Worm (Caenorhabditis elegans) whole organism, late embryonic: ENCODE data around the gene Y69A2AR.47.

ENCODE experiments used
- C08G9.2 ChIP-seq: sonication (generic microtip); optimal IDR thresholded peaks from 2 replicates; lab custom pipeline; 2016; ENCODE audit warnings: mild to moderate bottlenecking, missing genetic modification characterization, moderate library complexity, missing compliant biosample characterization
- C38D4.7 ChIP-seq: fragments of 200-800 bp; sonication (Bioruptor generic); optimal IDR thresholded peaks from 2 replicates; lab custom pipeline; 2018; ENCODE audit warnings: mild to moderate bottlenecking, missing genetic modification characterization, moderate library complexity, missing compliant biosample characterization
- K09A11.1 ChIP-seq: sonication (generic microtip); optimal IDR thresholded peaks from 2 replicates; lab custom pipeline; 2017; ENCODE audit warnings: antibody characterized with exemption, mild to moderate bottlenecking, missing genetic modification characterization, missing compliant biosample characterization; ENCODE audit not compliant: insufficient read depth
- Y22D7AL.16 ChIP-seq: sonication (generic microtip); optimal IDR thresholded peaks from 2 replicates; lab custom pipeline; 2016; ENCODE audit warnings: missing genetic modification characterization, missing compliant biosample characterization
- ahr-1 ChIP-seq: sonication (generic microtip); optimal IDR thresholded peaks from 2 replicates; lab custom pipeline; 2016; ENCODE audit warnings: missing genetic modification characterization, missing compliant biosample characterization
- ceh-14 ChIP-seq: sonication (generic microtip); optimal IDR thresholded peaks from 2 replicates; lab custom pipeline; 2016; ENCODE audit warnings: missing genotype, missing genetic modification characterization, missing compliant biosample characterization
- ceh-19 ChIP-seq: fragments of 200-800 bp; sonication (Bioruptor generic); optimal IDR thresholded peaks from 2 replicates; lab custom pipeline; 2018; ENCODE audit warnings: mild to moderate bottlenecking, missing genetic modification characterization, missing compliant biosample characterization
- ceh-2 ChIP-seq: sonication (generic microtip); optimal IDR thresholded peaks from 2 replicates; lab custom pipeline; 2016; ENCODE audit warnings: missing genotype, missing genetic modification characterization, missing compliant biosample characterization
- ceh-22 ChIP-seq: sonication (generic microtip); optimal IDR thresholded peaks from 2 replicates; lab custom pipeline; 2017; ENCODE audit warnings: missing biosample characterization, missing genetic modification characterization
- ceh-24 ChIP-seq: sonication (generic microtip); optimal IDR thresholded peaks from 2 replicates; lab custom pipeline; 2016; ENCODE audit warnings: mild to moderate bottlenecking, missing genetic modification characterization, missing compliant biosample characterization
- ceh-30 ChIP-seq: fragments of 150-350 bp; optimal IDR thresholded peaks from 2 replicates; lab custom pipeline; 2014; ENCODE audit warnings: missing biosample characterization, missing genetic modification characterization
- ceh-34 ChIP-seq: sonication (generic microtip); optimal IDR thresholded peaks from 2 replicates; lab custom pipeline; 2016; ENCODE audit warnings: mild to moderate bottlenecking, missing genetic modification characterization, missing compliant biosample characterization
- ceh-45 ChIP-seq: fragments of 200-800 bp; sonication (Bioruptor generic); IDR thresholded peaks from 2 replicates; pipeline ENCODE4 v1.3.6; 2022; ENCODE audit warnings: missing genetic modification reagents, missing genetic modification characterization, missing compliant biosample characterization
- ceh-48 ChIP-seq: sonication (generic microtip); optimal IDR thresholded peaks from 2 replicates; lab custom pipeline; 2016; ENCODE audit warnings: missing genetic modification characterization, inconsistent platforms, missing compliant biosample characterization
- che-1 ChIP-seq: sonication (generic microtip); optimal IDR thresholded peaks from 2 replicates; lab custom pipeline; 2016; ENCODE audit warnings: mild to moderate bottlenecking, missing genetic modification characterization, missing compliant biosample characterization
- dmd-4 ChIP-seq: sonication (generic microtip); optimal IDR thresholded peaks from 2 replicates; lab custom pipeline; 2016; ENCODE audit warnings: borderline replicate concordance, missing genetic modification characterization, missing compliant biosample characterization
- dve-1 ChIP-seq: sonication (generic microtip); optimal IDR thresholded peaks from 2 replicates; lab custom pipeline; 2017; ENCODE audit warnings: antibody characterized with exemption, mild to moderate bottlenecking, missing genetic modification characterization, missing compliant biosample characterization
- elt-2 ChIP-seq: sonication (generic microtip); optimal IDR thresholded peaks from 2 replicates; lab custom pipeline; 2016; ENCODE audit warnings: missing genetic modification reagents, missing genetic modification characterization, missing compliant biosample characterization
- ets-4 ChIP-seq: sonication (generic microtip); optimal IDR thresholded peaks from 2 replicates; lab custom pipeline; 2016; ENCODE audit warnings: missing genetic modification characterization, missing compliant biosample characterization
- eyg-1 ChIP-seq: sonication (generic microtip); optimal IDR thresholded peaks from 2 replicates; lab custom pipeline; 2016; ENCODE audit warnings: missing genotype, missing genetic modification characterization, missing compliant biosample characterization
- fkh-10 ChIP-seq: fragments of 150-350 bp; optimal IDR thresholded peaks from 2 replicates; lab custom pipeline; 2014; ENCODE audit warnings: missing biosample characterization, missing genetic modification reagents, missing genetic modification characterization
- fkh-6 ChIP-seq: sonication (generic microtip); optimal IDR thresholded peaks from 2 replicates; lab custom pipeline; 2016; ENCODE audit warnings: missing genetic modification characterization, missing compliant biosample characterization
- hlh-13 ChIP-seq: fragments of 200-800 bp; sonication (Bioruptor generic); optimal IDR thresholded peaks from 2 replicates; lab custom pipeline; 2018; ENCODE audit warnings: mild to moderate bottlenecking, missing genetic modification characterization, missing compliant biosample characterization
- hlh-15 ChIP-seq: sonication (generic microtip); optimal IDR thresholded peaks from 2 replicates; lab custom pipeline; 2016; ENCODE audit warnings: missing genetic modification characterization, missing compliant biosample characterization
- hlh-6 ChIP-seq: sonication (generic microtip); optimal IDR thresholded peaks from 2 replicates; lab custom pipeline; 2016; ENCODE audit warnings: missing genotype, missing genetic modification characterization, missing compliant biosample characterization
- lim-6 ChIP-seq: sonication (generic microtip); optimal IDR thresholded peaks from 2 replicates; lab custom pipeline; 2016; ENCODE audit warnings: missing genetic modification characterization, missing compliant biosample characterization
- lin-11 ChIP-seq: fragments of 200-800 bp; sonication (Bioruptor generic); optimal IDR thresholded peaks from 2 replicates; lab custom pipeline; 2018; ENCODE audit warnings: mild to moderate bottlenecking, missing genetic modification characterization, missing compliant biosample characterization
- madf-2 ChIP-seq: sonication (generic microtip); optimal IDR thresholded peaks from 2 replicates; lab custom pipeline; 2017; ENCODE audit warnings: missing genetic modification characterization, missing compliant biosample characterization
- mec-3 ChIP-seq: sonication (generic microtip); optimal IDR thresholded peaks from 2 replicates; lab custom pipeline; 2016; ENCODE audit warnings: borderline replicate concordance, missing genetic modification characterization, missing compliant biosample characterization
- nfya-1 ChIP-seq: sonication (generic microtip); optimal IDR thresholded peaks from 2 replicates; lab custom pipeline; 2017; ENCODE audit warnings: missing genetic modification characterization, mild to moderate bottlenecking, missing compliant biosample characterization, antibody characterized with exemption, moderate library complexity
- npax-4 ChIP-seq: sonication (generic microtip); optimal IDR thresholded peaks from 2 replicates; lab custom pipeline; 2016; ENCODE audit warnings: missing genetic modification characterization, missing compliant biosample characterization
- pat-9 ChIP-seq: fragments of 200-800 bp; sonication (Bioruptor generic); optimal IDR thresholded peaks from 2 replicates; lab custom pipeline; 2018; ENCODE audit warnings: mild to moderate bottlenecking, missing genetic modification characterization, moderate library complexity, missing compliant biosample characterization
- pha-2 ChIP-seq: sonication (generic microtip); optimal IDR thresholded peaks from 2 replicates; lab custom pipeline; 2017; ENCODE audit warnings: mild to moderate bottlenecking, missing genetic modification characterization, missing compliant biosample characterization
- pha-4 ChIP-seq: fragments of 150-350 bp; optimal IDR thresholded peaks from 2 replicates; lab custom pipeline; 2018; ENCODE audit warnings: missing biosample characterization, missing genetic modification reagents, missing genetic modification characterization
- ref-2 ChIP-seq: sonication (generic microtip); optimal IDR thresholded peaks from 2 replicates; lab custom pipeline; 2016; ENCODE audit warnings: missing genetic modification characterization, missing compliant biosample characterization
- sox-4 ChIP-seq: sonication (generic microtip); optimal IDR thresholded peaks from 2 replicates; lab custom pipeline; 2017; ENCODE audit warnings: mild to moderate bottlenecking, missing genetic modification characterization, inconsistent platforms, missing compliant biosample characterization
- unc-3 ChIP-seq, 2 experiments: fragments of 200-800 bp in 1 of 2; sonication (Bioruptor generic) in 1 of 2; sonication (generic microtip) in 1 of 2; conservative IDR thresholded peaks in 1 of 2; optimal IDR thresholded peaks in 1 of 2; 2 replicates each; pipeline versions ENCODE4 v1.3.6 to Lab custom; 2016 to 2022; ENCODE audit warnings: missing compliant biosample characterization in 2 of 2, missing genetic modification characterization in 2 of 2, missing genetic modification reagents in 1 of 2
- unc-42 ChIP-seq: sonication (generic microtip); optimal IDR thresholded peaks from 2 replicates; lab custom pipeline; 2016; ENCODE audit warnings: missing genotype, missing genetic modification characterization, missing compliant biosample characterization
- unc-55 ChIP-seq: sonication (generic microtip); optimal IDR thresholded peaks from 2 replicates; lab custom pipeline; 2017; ENCODE audit warnings: missing biosample characterization, missing genetic modification reagents, missing genetic modification characterization
- unc-86 ChIP-seq: sonication (generic microtip); optimal IDR thresholded peaks from 2 replicates; lab custom pipeline; 2016; ENCODE audit warnings: missing genetic modification characterization, missing compliant biosample characterization

Y69A2AR.47 gene

DNA sequence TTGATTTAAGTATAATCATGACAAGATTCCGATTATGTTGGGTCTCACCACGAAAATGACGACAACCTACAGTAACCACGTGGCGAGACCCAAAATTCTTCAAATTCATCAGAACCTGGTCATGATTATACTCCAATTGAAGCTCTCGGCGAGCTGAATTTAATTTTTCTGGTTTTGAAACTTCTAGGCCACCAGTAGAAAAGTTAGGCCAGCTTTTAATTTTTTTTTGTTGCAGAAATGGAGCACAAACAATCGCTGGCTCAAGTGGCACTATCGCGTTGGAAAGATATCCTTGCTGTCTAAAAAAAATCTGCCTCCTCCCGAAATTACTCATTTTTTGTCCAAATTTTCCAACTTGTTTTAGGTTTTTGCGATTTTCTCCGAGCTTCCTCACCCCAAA, 9.1 kb downstream of the Y69A2AR.47 start:
- no peak for TF ChIP-seq ceh-48 (tag; lab: Kevin White, UChicago)
- no peak for TF ChIP-seq ceh-34 (tag; lab: Kevin White, UChicago)
- no peak for TF ChIP-seq madf-2 (tag; lab: Kevin White, UChicago)
- no peak for TF ChIP-seq fkh-6 (tag; lab: Kevin White, UChicago)
- no peak for TF ChIP-seq hlh-6 (tag; lab: Kevin White, UChicago)
- TF ChIP-seq unc-42 (tag; lab: Kevin White, UChicago), result no peak
- no peak for TF ChIP-seq ceh-14
- TF ChIP-seq lim-6, result no peak
- no peak for TF ChIP-seq elt-2 (tag; lab: Kevin White, UChicago)
- no peak for TF ChIP-seq hlh-13 (GFP tag; lab: Kevin White, UChicago)
- no peak for TF ChIP-seq dve-1 (tag; lab: Kevin White, UChicago)
- no peak for TF ChIP-seq ets-4
- TF ChIP-seq fkh-10, result no peak
- no peak for TF ChIP-seq hlh-15 (tag; lab: Kevin White, UChicago)

DNA sequence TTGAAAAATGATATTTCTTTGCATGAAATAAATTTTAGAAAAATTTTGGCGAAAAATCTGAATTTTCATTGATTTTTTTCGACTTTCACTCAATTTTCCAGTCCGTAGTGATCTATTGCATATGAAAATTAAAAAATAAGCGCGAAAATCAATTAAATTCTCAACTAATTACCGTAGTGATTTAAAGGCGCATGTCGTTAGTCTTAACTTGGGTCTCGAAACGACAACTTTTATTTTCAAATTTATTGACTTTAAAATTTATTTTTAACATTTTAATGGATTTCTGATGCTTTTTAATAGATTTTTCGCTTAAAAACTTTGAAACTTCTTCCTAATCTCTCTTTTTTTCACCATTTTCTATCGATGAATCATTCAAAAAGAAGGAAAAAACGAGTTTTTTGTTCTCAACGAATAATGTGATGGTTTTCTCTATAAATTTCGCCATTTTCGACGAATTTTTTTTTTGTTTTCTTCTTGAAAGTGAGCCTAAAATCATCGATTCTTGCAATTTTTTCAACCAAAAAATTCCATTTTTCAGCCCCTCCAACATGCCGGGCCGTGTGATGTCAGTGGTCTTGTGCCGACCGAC, 10.1 kb downstream of the Y69A2AR.47 start, which contains the start of gene vamp-7:
vamp-7 (plus strand) TSS at position 539 of the 589 bp plus-strand sequence.
- TF ChIP-seq C38D4.7 (GFP tag; lab: Kevin White, UChicago) (no peak), K09A11.1 (no peak), ahr-1 (tag; lab: Kevin White, UChicago) (no peak), hlh-6 (tag; lab: Kevin White, UChicago) (no peak), C08G9.2 (tag; lab: Kevin White, UChicago) (no peak)

- TF ChIP-seq lin-11 (no peak), pha-2 (tag; lab: Kevin White, UChicago) (no peak), pha-4 (no peak), ceh-22 (tag; lab: Kevin White, UChicago) (no peak), dmd-4 (tag; lab: Kevin White, UChicago) (no peak), ceh-24 (tag; lab: Kevin White, UChicago) (no peak), mec-3 (tag; lab: Kevin White, UChicago) (no peak)
- TF ChIP-seq, all 69 proteins: peak for 0
These were observed 12.9 kb downstream of the Y69A2AR.47 start, which contains the start of gene Y69A2AR.32 for ce11 chrIV:2610409-2610808. TSS of gene Y69A2AR.32 (plus strand) at chrIV:2610436.

- TF ChIP-seq sox-4 (tag; lab: Kevin White, UChicago) (no peak), ceh-48 (tag; lab: Kevin White, UChicago) (peak; percentile 19), ceh-19 (no peak)
These were observed 13.5 kb downstream of the Y69A2AR.47 start for ce11 chrIV:2610974-2611373.

DNA sequence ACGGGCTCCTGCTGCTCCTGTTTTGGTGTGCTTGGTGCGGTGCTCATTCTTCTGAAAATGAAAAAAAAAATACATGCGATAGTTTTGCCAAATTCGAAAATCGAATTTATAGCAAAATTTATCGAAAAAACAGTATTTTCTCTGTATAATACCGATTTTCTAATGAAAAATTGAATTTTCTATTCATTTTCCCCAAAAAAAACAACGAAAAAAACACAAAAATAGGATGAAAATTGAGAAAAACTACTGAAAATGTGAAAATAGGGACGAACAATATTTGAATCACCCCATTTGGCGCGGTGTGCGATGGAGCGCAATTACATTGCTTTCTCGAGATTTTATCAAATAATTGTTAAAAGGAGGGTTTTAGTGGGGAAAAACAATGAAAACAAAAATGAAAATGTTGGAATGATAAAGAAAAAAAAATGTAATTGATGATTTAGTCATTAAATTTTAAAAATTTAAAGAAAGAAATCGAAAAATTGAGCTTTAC, 15.5 kb downstream of the Y69A2AR.47 start, which contains the start of gene Y69A2AR.28:
Y69A2AR.28 (minus strand) TSS at position 51 of the 493 bp plus-strand sequence.
- TF ChIP-seq pat-9 (tag; lab: Kevin White, UChicago), result no peak

- TF ChIP-seq npax-4 (tag; lab: Kevin White, UChicago) (no peak), C38D4.7 (GFP tag; lab: Kevin White, UChicago) (no peak), fkh-10 (no peak), pha-2 (tag; lab: Kevin White, UChicago) (no peak), nfya-1 (no peak), Y22D7AL.16 (tag; lab: Kevin White, UChicago) (no peak), pat-9 (tag; lab: Kevin White, UChicago) (no peak), eyg-1 (tag; lab: Kevin White, UChicago) (no peak), che-1 (tag; lab: Kevin White, UChicago) (no peak), C08G9.2 (tag; lab: Kevin White, UChicago) (no peak), ceh-45 (GFP tag; lab: Robert Waterston, UW) (no peak), ceh-30 (no peak), ref-2 (no peak), unc-3 (GFP tag; conservative IDR thresholded peaks at IDR 0.05; lab: Robert Waterston, UW) (no peak), unc-3 (tag; optimal IDR thresholded peaks at IDR 0.05; lab: Kevin White, UChicago) (no peak), ahr-1 (tag; lab: Kevin White, UChicago) (no peak), ceh-2 (no peak), K09A11.1 (no peak), unc-86 (tag; lab: Kevin White, UChicago) (no peak), unc-55 (no peak), elt-2 (tag; lab: Kevin White, UChicago) (no peak)
- TF ChIP-seq, all 69 proteins: peak for 0
These were observed 16.3 kb downstream of the Y69A2AR.47 start, which contains the start of gene daao-1 for ce11 chrIV:2613754-2614244. TSS of gene daao-1 (plus strand) at chrIV:2614194.
